Fruit fly (Drosophila melanogaster) whole organism, wandering third instar larva: ENCODE results near the gene CG14024.

Experiments used
- CG32264 ChIP-seq: fragments of 200-800 bp; sonication (Bioruptor generic); optimal IDR thresholded peaks from 2 replicates; lab custom pipeline; 2016; ENCODE audit warnings: missing biosample characterization, missing genetic modification characterization
- CrebA ChIP-seq: fragments of 200-800 bp; sonication (Bioruptor generic); optimal IDR thresholded peaks from 2 replicates; lab custom pipeline; 2016; ENCODE audit warnings: missing biosample characterization, mild to moderate bottlenecking, missing genetic modification characterization, borderline replicate concordance
- GATAd ChIP-seq: sonication (Bioruptor generic); optimal IDR thresholded peaks from 2 replicates; lab custom pipeline; 2016; ENCODE audit warnings: missing biosample characterization, missing genetic modification characterization
- Hr78 ChIP-seq: fragments of >200 bp; optimal IDR thresholded peaks from 2 replicates; lab custom pipeline; 2017; ENCODE audit warnings: missing biosample characterization, missing genetic modification characterization
- Hr83 ChIP-seq: fragments of 200-300 bp; sonication (Bioruptor generic); optimal IDR thresholded peaks from 2 replicates; lab custom pipeline; 2016; ENCODE audit warnings: missing biosample characterization, mild to moderate bottlenecking, missing genetic modification characterization, moderate library complexity; ENCODE audit not compliant: poor library complexity, severe bottlenecking
- Jra ChIP-seq: sonication (Bioruptor generic); optimal IDR thresholded peaks from 2 replicates; lab custom pipeline; 2016; ENCODE audit warnings: missing biosample characterization, missing genetic modification characterization
- Mio ChIP-seq: sonication (Bioruptor generic); optimal IDR thresholded peaks from 2 replicates; lab custom pipeline; 2016; ENCODE audit warnings: missing biosample characterization, missing genetic modification characterization
- Rel ChIP-seq, 2 experiments: fragments of 200-800 bp; sonication (Bioruptor generic) in 1 of 2; optimal IDR thresholded peaks; 2 replicates in 1 of 2; 3 replicates in 1 of 2; lab custom pipeline; 2016 to 2019; ENCODE audit warnings: mild to moderate bottlenecking in 2 of 2, missing biosample characterization in 2 of 2, missing genetic modification characterization in 2 of 2, moderate library complexity in 1 of 2
- Vsx2 ChIP-seq: fragments of 200-300, 225-300 bp; sonication (Bioruptor generic); optimal IDR thresholded peaks from 2 replicates; lab custom pipeline; 2018; ENCODE audit warnings: missing biosample characterization, missing genetic modification characterization; ENCODE audit not compliant: partially characterized antibody
- foxo ChIP-seq, 2 experiments: fragments of 200-800 bp; sonication (Bioruptor generic); optimal IDR thresholded peaks; 2 replicates in 1 of 2; 3 replicates in 1 of 2; lab custom pipeline; 2016 to 2017; ENCODE audit warnings: missing biosample characterization in 2 of 2, missing genetic modification characterization in 2 of 2
- jim ChIP-seq: fragments of 175-275, 200-325 bp; sonication (Bioruptor generic); optimal IDR thresholded peaks from 2 replicates; lab custom pipeline; 2016; ENCODE audit warnings: missing biosample characterization, mild to moderate bottlenecking, missing genetic modification characterization
- psq ChIP-seq: fragments of 200-800 bp; sonication (Bioruptor generic); optimal IDR thresholded peaks from 3 replicates; lab custom pipeline; 2017; ENCODE audit warnings: missing biosample characterization, mild to moderate bottlenecking, missing genetic modification characterization, moderate library complexity
- rgr ChIP-seq: fragments of 200-800 bp; sonication (Bioruptor generic); optimal IDR thresholded peaks from 3 replicates; lab custom pipeline; 2016; ENCODE audit warnings: missing biosample characterization, mild to moderate bottlenecking, missing genetic modification characterization
- sv ChIP-seq: fragments of 200-800 bp; sonication (Bioruptor generic); optimal IDR thresholded peaks from 3 replicates; lab custom pipeline; 2016; ENCODE audit warnings: missing biosample characterization, missing genetic modification characterization
- woc ChIP-seq: sonication (Bioruptor generic); optimal IDR thresholded peaks from 2 replicates; lab custom pipeline; 2016; ENCODE audit warnings: missing biosample characterization, mild to moderate bottlenecking, missing genetic modification characterization

Gene CG14024

DNA sequence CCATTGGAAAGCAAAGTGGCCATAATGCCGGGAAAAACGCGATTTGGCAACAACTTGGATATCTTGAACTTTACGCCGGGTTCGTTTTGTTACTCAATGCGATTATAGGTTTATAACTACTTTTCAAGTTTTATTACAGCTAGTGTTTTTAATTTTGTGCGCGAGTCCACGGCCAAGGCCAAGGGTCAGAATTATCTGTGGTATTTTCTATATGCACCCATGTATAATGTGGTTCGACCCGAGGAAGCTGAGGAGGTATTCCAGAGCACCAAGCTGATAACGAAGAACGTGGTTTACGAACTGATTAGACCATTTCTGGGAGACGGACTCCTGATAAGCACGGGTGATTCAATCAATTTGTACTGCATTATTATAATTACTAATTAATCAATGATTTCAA is 50.5 kb downstream of the CG14024 start:
- TF ChIP-seq Rel (GFP tag; optimal IDR thresholded peaks at IDR 0.05; lab: Kevin White, UChicago) (no peak), Rel (tag; optimal IDR thresholded peaks at IDR 0.05; lab: Kevin White, UChicago) (no peak), CrebA (GFP tag; lab: Kevin White, UChicago) (no peak), Hr78 (GFP tag; lab: Kevin White, UChicago) (no peak), rgr (GFP tag; lab: Kevin White, UChicago) (no peak), sv (GFP tag; lab: Kevin White, UChicago) (no peak), Jra (GFP tag; lab: Kevin White, UChicago) (no peak), GATAd (GFP tag; lab: Kevin White, UChicago) (no peak)

DNA sequence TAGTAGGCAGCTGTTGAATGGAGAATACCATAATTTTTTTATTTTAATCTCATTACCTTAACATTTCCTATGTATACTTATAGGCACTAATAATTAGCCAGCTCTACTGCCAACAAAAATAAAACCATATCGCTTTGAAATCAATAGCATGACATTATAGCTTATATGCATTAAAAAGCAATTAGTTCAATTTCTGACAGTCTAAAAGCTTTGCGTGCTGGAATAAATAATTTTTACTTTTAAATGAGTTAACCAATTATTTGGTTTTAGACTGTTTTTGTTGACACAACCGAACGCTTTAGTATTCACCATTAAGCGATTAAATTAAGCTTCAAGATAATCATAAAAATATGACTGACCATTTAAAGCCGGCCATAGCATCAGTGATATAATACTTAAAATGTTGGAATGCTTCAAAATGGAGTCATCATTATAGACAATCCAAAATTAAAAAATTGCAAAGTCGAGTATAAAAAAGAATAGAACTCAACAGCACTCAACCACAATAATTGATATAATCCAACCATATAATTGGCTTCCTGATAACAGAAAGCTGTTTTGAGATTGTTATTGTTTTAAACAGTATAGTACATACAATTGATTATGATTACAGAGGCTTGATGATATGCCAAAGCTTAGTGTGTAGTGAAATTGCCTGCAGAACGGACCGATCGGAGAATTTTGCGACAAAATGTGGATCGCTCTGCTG is 51.2 kb downstream of the CG14024 start, which contains the start of gene Cyp4ac1:
Cyp4ac1 (plus strand) TSS at position 659 of the 709 bp plus-strand sequence.
- TF ChIP-seq Mio (GFP tag; lab: Kevin White, UChicago) (no peak), CG32264 (GFP tag; lab: Kevin White, UChicago) (no peak), psq (GFP tag; lab: Kevin White, UChicago) (no peak), Hr83 (GFP tag; lab: Kevin White, UChicago) (no peak), jim (GFP tag; lab: Kevin White, UChicago) (no peak), woc (GFP tag; lab: Kevin White, UChicago) (no peak), Vsx2 (GFP tag; lab: Kevin White, UChicago) (peak; percentile 37), foxo (GFP tag; optimal IDR thresholded peaks at IDR 0.05; lab: Kevin White, UChicago) (no peak)
- TF ChIP-seq, all 38 proteins: peak for 1
